Fruit fly (Drosophila melanogaster) whole organism, embryonic: ENCODE measurements around the gene CG9920.

Experiments used
- CG10654 ChIP-seq: fragments of 200-800 bp; sonication (Bioruptor generic); optimal IDR thresholded peaks from 2 replicates; lab custom pipeline; 2016; ENCODE audit warnings: missing biosample characterization, missing genetic modification characterization
- CG12155 ChIP-seq: fragments of 200-800 bp; sonication (Bioruptor generic); optimal IDR thresholded peaks from 3 replicates; lab custom pipeline; 2016; ENCODE audit warnings: missing biosample characterization, missing genetic modification characterization
- CG1233 ChIP-seq: fragments of 200-800 bp; sonication (Bioruptor generic); optimal IDR thresholded peaks from 4 replicates; lab custom pipeline; 2018; ENCODE audit warnings: missing biosample characterization, mild to moderate bottlenecking, missing genetic modification characterization
- CG12942 ChIP-seq: fragments of 200-800 bp; sonication (Bioruptor generic); optimal IDR thresholded peaks from 3 replicates; lab custom pipeline; 2016; ENCODE audit warnings: missing biosample characterization, missing genetic modification characterization
- CG13894 ChIP-seq: fragments of 200-800 bp; sonication (Bioruptor generic); optimal IDR thresholded peaks from 3 replicates; lab custom pipeline; 2018; ENCODE audit warnings: missing biosample characterization, mild to moderate bottlenecking, missing genetic modification characterization, moderate library complexity
- CG15269 ChIP-seq: fragments of 200-800 bp; sonication (Bioruptor generic); optimal IDR thresholded peaks from 2 replicates; lab custom pipeline; 2018; ENCODE audit warnings: missing biosample characterization, mild to moderate bottlenecking, missing genetic modification characterization, moderate library complexity
- CG1647 ChIP-seq: fragments of 200-800 bp; sonication (Bioruptor generic); optimal IDR thresholded peaks from 3 replicates; lab custom pipeline; 2016; ENCODE audit warnings: missing biosample characterization, missing genetic modification characterization
- CG16779 ChIP-seq: fragments of 200-800 bp; sonication (Bioruptor generic); IDR thresholded peaks from 2 replicates; pipeline ENCODE4 v1.3.6; 2022; ENCODE audit warnings: missing biosample characterization, missing genetic modification characterization
- CG1792 ChIP-seq: fragments of 200-800 bp; sonication (Bioruptor generic); optimal IDR thresholded peaks from 2 replicates; lab custom pipeline; 2016; ENCODE audit warnings: missing biosample characterization, missing genetic modification characterization
- CG2875 ChIP-seq: fragments of 200-800 bp; sonication (Bioruptor generic); optimal IDR thresholded peaks from 2 replicates; lab custom pipeline; 2017; ENCODE audit warnings: missing biosample characterization, mild to moderate bottlenecking, missing genetic modification characterization, missing genetic modification reagents
- CG30403 ChIP-seq: fragments of 200-800 bp; sonication (Bioruptor generic); optimal IDR thresholded peaks from 3 replicates; lab custom pipeline; 2016; ENCODE audit warnings: missing biosample characterization, missing genetic modification characterization
- CG30431 ChIP-seq: fragments of 200-800 bp; sonication (Bioruptor generic); optimal IDR thresholded peaks from 2 replicates; lab custom pipeline; 2017; ENCODE audit warnings: missing biosample characterization, missing genetic modification characterization
- CG31224 ChIP-seq: fragments of 200-800 bp; sonication (Bioruptor generic); IDR thresholded peaks from 2 replicates; pipeline ENCODE4 v1.3.6; 2022; ENCODE audit warnings: missing biosample characterization, missing genetic modification characterization
- CG32767 ChIP-seq: fragments of 200-800 bp; sonication (Bioruptor generic); IDR thresholded peaks from 2 replicates; pipeline ENCODE4 v1.3.6; 2022; ENCODE audit warnings: missing biosample characterization, missing genetic modification characterization
- CG34224 ChIP-seq: fragments of 200-800 bp; sonication (Bioruptor generic); IDR thresholded peaks from 3 replicates; pipeline ENCODE4 v1.3.6; 2022; ENCODE audit warnings: missing biosample characterization, missing genetic modification characterization; ENCODE audit not compliant: partially characterized antibody
- CG42726 ChIP-seq: fragments of 200-800 bp; sonication (Bioruptor generic); IDR thresholded peaks from 2 replicates; pipeline ENCODE4 v1.3.6; 2022; ENCODE audit warnings: missing biosample characterization, missing genetic modification characterization; ENCODE audit not compliant: partially characterized antibody
- CG5245 ChIP-seq: fragments of 200-800 bp; sonication (Bioruptor generic); optimal IDR thresholded peaks from 3 replicates; lab custom pipeline; 2016; ENCODE audit warnings: missing biosample characterization, missing genetic modification characterization
- CG6654 ChIP-seq: fragments of 200-800 bp; sonication (Bioruptor generic); optimal IDR thresholded peaks from 2 replicates; lab custom pipeline; 2017; ENCODE audit warnings: missing biosample characterization, mild to moderate bottlenecking, missing genetic modification characterization
- CG7357 ChIP-seq: fragments of 200-800 bp; sonication (Bioruptor generic); IDR thresholded peaks from 3 replicates; pipeline ENCODE4 v1.3.6; 2022; ENCODE audit warnings: missing biosample characterization, missing genetic modification characterization
- CG7987 ChIP-seq: fragments of 200-800 bp; sonication (Bioruptor generic); optimal IDR thresholded peaks from 2 replicates; lab custom pipeline; 2018; ENCODE audit warnings: missing biosample characterization, mild to moderate bottlenecking, missing genetic modification characterization, moderate library complexity
- CG8765 ChIP-seq: fragments of 200-800 bp; sonication (Bioruptor generic); IDR thresholded peaks from 2 replicates; pipeline ENCODE4 v1.3.6; 2022; ENCODE audit warnings: missing biosample characterization, missing genetic modification characterization
- CG9215 ChIP-seq: fragments of 200-800 bp; sonication (Bioruptor generic); IDR thresholded peaks from 2 replicates; pipeline ENCODE4 v1.3.6; 2022; ENCODE audit warnings: missing biosample characterization, missing genetic modification characterization
- CG9437 ChIP-seq: fragments of 200-800 bp; sonication (Bioruptor generic); optimal IDR thresholded peaks from 2 replicates; lab custom pipeline; 2018; ENCODE audit warnings: missing biosample characterization, mild to moderate bottlenecking, missing genetic modification characterization
- CkIIα-i1 ChIP-seq: fragments of 200-800 bp; sonication (Bioruptor generic); IDR thresholded peaks from 2 replicates; pipeline ENCODE4 v1.3.6; 2022; ENCODE audit warnings: missing biosample characterization, missing genetic modification characterization
- D ChIP-seq, 2 experiments: fragments of 200-800 bp in 1 of 2; fragments of >200 bp in 1 of 2; sonication (Bioruptor generic) in 1 of 2; optimal IDR thresholded peaks; 2 replicates in 1 of 2; 3 replicates in 1 of 2; lab custom pipeline; 2017; ENCODE audit warnings: mild to moderate bottlenecking in 1 of 2, missing biosample characterization in 1 of 2, missing genetic modification characterization in 1 of 2, missing genetic modification reagents in 1 of 2
- Dip3 ChIP-seq: fragments of 200-800 bp; sonication (Bioruptor generic); optimal IDR thresholded peaks from 3 replicates; lab custom pipeline; 2016; ENCODE audit warnings: missing biosample characterization, missing genetic modification characterization
- Eip74EF ChIP-seq, 2 experiments: fragments of 200-800 bp in 1 of 2; fragments of >200 bp in 1 of 2; sonication (Bioruptor generic) in 1 of 2; optimal IDR thresholded peaks; 2 replicates each; lab custom pipeline; 2017 to 2019; ENCODE audit warnings: missing biosample characterization in 2 of 2, missing genetic modification characterization in 2 of 2, mild to moderate bottlenecking in 1 of 2, moderate library complexity in 1 of 2
- Ets97D ChIP-seq: fragments of 200-800 bp; sonication (Bioruptor generic); optimal IDR thresholded peaks from 3 replicates; lab custom pipeline; 2016; ENCODE audit warnings: missing biosample characterization, missing genetic modification characterization
- Fer2 ChIP-seq: fragments of 200-800 bp; sonication (Bioruptor generic); optimal IDR thresholded peaks from 2 replicates; lab custom pipeline; 2018; ENCODE audit warnings: missing biosample characterization, mild to moderate bottlenecking, missing genetic modification characterization, moderate library complexity
- Kr ChIP-seq: fragments of 200-800 bp; sonication (Bioruptor generic); optimal IDR thresholded peaks from 2 replicates; lab custom pipeline; 2017; ENCODE audit warnings: missing biosample characterization, mild to moderate bottlenecking, missing genetic modification characterization
- PHDP ChIP-seq: fragments of 200-800 bp; sonication (Bioruptor generic); optimal IDR thresholded peaks from 3 replicates; lab custom pipeline; 2018; ENCODE audit warnings: missing biosample characterization, mild to moderate bottlenecking, missing genetic modification characterization, moderate library complexity
- Xrp1 ChIP-seq: fragments of 200-800 bp; sonication (Bioruptor generic); IDR thresholded peaks from 2 replicates; pipeline ENCODE4 v1.3.6; 2022; ENCODE audit warnings: missing biosample characterization, missing genetic modification characterization
- YL-1 ChIP-seq: fragments of 200-800 bp; sonication (Bioruptor generic); optimal IDR thresholded peaks from 3 replicates; lab custom pipeline; 2017; ENCODE audit warnings: missing biosample characterization, mild to moderate bottlenecking, missing genetic modification characterization
- ab ChIP-seq: fragments of 200-800 bp; sonication (Bioruptor generic); optimal IDR thresholded peaks from 2 replicates; lab custom pipeline; 2016; ENCODE audit warnings: missing biosample characterization, missing genetic modification characterization
- aop ChIP-seq: fragments of 200-800 bp; sonication (Bioruptor generic); IDR thresholded peaks from 2 replicates; pipeline ENCODE4 v1.3.6; 2022; ENCODE audit warnings: missing biosample characterization, missing genetic modification characterization
- az2 ChIP-seq: fragments of 200-800 bp; sonication (Bioruptor generic); optimal IDR thresholded peaks from 3 replicates; lab custom pipeline; 2016; ENCODE audit warnings: missing biosample characterization, missing genetic modification characterization
- bsh ChIP-seq, 2 experiments: fragments of 200-800 bp; sonication (Bioruptor generic); optimal IDR thresholded peaks; 2 replicates each; lab custom pipeline; 2017 to 2018; ENCODE audit warnings: mild to moderate bottlenecking in 2 of 2, missing biosample characterization in 2 of 2, missing genetic modification characterization in 2 of 2, moderate library complexity in 1 of 2
- cwo ChIP-seq: fragments of 200-800 bp; sonication (Bioruptor generic); optimal IDR thresholded peaks from 3 replicates; lab custom pipeline; 2017; ENCODE audit warnings: missing biosample characterization, missing genetic modification characterization, mild to moderate bottlenecking, moderate library complexity, missing genetic modification reagents
- gcm ChIP-seq: fragments of 200-800 bp; sonication (Bioruptor generic); optimal IDR thresholded peaks from 2 replicates; lab custom pipeline; 2019; ENCODE audit warnings: missing biosample characterization, mild to moderate bottlenecking, missing genetic modification characterization, moderate library complexity
- grn ChIP-seq: fragments of 200-800 bp; sonication (Bioruptor generic); optimal IDR thresholded peaks from 3 replicates; lab custom pipeline; 2017; ENCODE audit warnings: missing biosample characterization, missing genetic modification characterization
- her ChIP-seq: fragments of 200-800 bp; sonication (Bioruptor generic); optimal IDR thresholded peaks from 2 replicates; lab custom pipeline; 2016; ENCODE audit warnings: missing biosample characterization, missing genetic modification characterization
- lbe ChIP-seq: fragments of 200-800 bp; sonication (Bioruptor generic); optimal IDR thresholded peaks from 2 replicates; lab custom pipeline; 2016; ENCODE audit warnings: missing biosample characterization, mild to moderate bottlenecking, missing genetic modification characterization
- maf-S ChIP-seq: fragments of 200-800 bp; sonication (Bioruptor generic); optimal IDR thresholded peaks from 2 replicates; lab custom pipeline; 2016; ENCODE audit warnings: missing biosample characterization, missing genetic modification characterization
- mld ChIP-seq: fragments of 200-800 bp; sonication (Bioruptor generic); IDR thresholded peaks from 3 replicates; pipeline ENCODE4 v1.3.6; 2022; ENCODE audit warnings: missing biosample characterization, missing genetic modification characterization; ENCODE audit not compliant: partially characterized antibody
- org-1 ChIP-seq: fragments of 200-800 bp; sonication (Bioruptor generic); optimal IDR thresholded peaks from 2 replicates; lab custom pipeline; 2017; ENCODE audit warnings: missing biosample characterization, missing genetic modification characterization
- pros ChIP-seq: fragments of 200-800 bp; sonication (Bioruptor generic); optimal IDR thresholded peaks from 3 replicates; lab custom pipeline; 2019; ENCODE audit warnings: missing biosample characterization, mild to moderate bottlenecking, missing genetic modification characterization, moderate library complexity
- sens-2 ChIP-seq: fragments of 200-800 bp; sonication (Bioruptor generic); IDR thresholded peaks from 2 replicates; pipeline ENCODE4 v1.3.6; 2022; ENCODE audit warnings: missing biosample characterization, missing genetic modification characterization
- tap ChIP-seq: fragments of 200-800 bp; optimal IDR thresholded peaks from 3 replicates; lab custom pipeline; 2019; ENCODE audit warnings: missing biosample characterization, mild to moderate bottlenecking, missing genetic modification characterization, moderate library complexity
- zen ChIP-seq: fragments of 200-800 bp; sonication (Bioruptor generic); optimal IDR thresholded peaks from 3 replicates; lab custom pipeline; 2018; ENCODE audit warnings: missing biosample characterization, mild to moderate bottlenecking, missing genetic modification characterization, moderate library complexity
- zf30C ChIP-seq: fragments of 200-800 bp; sonication (Bioruptor generic); optimal IDR thresholded peaks from 3 replicates; lab custom pipeline; 2018; ENCODE audit warnings: missing biosample characterization, mild to moderate bottlenecking, missing genetic modification characterization

Gene CG9920

DNA sequence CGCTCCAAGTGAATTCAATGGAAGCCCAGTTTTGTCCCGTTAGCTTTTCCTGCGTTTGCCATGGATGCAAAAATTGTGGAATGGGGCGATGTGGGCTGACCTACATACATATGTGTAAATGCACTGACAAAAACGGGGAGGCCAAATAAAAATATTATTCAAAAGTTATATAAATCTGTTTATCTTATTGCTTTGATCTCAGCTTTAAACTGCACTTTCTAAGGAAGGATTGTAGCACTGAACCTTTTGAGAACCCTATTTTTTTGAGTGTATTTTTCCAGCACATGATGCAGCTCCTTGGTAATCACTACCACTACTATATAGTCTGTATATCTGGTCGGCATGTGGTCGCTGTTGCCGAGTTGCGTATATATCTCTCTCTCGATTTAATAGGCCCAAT lies 20.9 kb downstream of the CG9920 start (continued):
- TF ChIP-seq grn (GFP tag; lab: Kevin White, UChicago) (no peak), CG5245 (GFP tag; lab: Kevin White, UChicago) (peak; percentile 60), D (optimal IDR thresholded peaks at IDR 0.05; lab: Kevin White, UChicago) (no peak), D (GFP tag; optimal IDR thresholded peaks at IDR 0.05; lab: Kevin White, UChicago) (peak; percentile 8), aop (GFP tag; lab: Robert Waterston, UW) (no peak), CG32767 (GFP tag; lab: Robert Waterston, UW) (no peak), her (GFP tag; lab: Kevin White, UChicago) (no peak), bsh (GFP tag; optimal IDR thresholded peaks at IDR 0.05; lab: Kevin White, UChicago) (peak in 1 of 2 experiments; percentile 31), zen (tag; lab: Kevin White, UChicago) (peak; percentile 24), CG1647 (no peak), CG34224 (GFP tag; lab: Robert Waterston, UW) (no peak), Kr (GFP tag; lab: Kevin White, UChicago) (no peak), lbe (GFP tag; lab: Kevin White, UChicago) (no peak), Ets97D (no peak), Eip74EF (GFP tag; optimal IDR thresholded peaks at IDR 0.05; lab: Kevin White, UChicago) (no peak), az2 (GFP tag; lab: Kevin White, UChicago) (peak; percentile 11), CG12942 (GFP tag; lab: Kevin White, UChicago) (peak; percentile 2), CG8765 (GFP tag; lab: Robert Waterston, UW) (no peak), CG9437 (GFP tag; lab: Kevin White, UChicago) (no peak), CG7987 (GFP tag; lab: Kevin White, UChicago) (no peak), Fer2 (tag; lab: Kevin White, UChicago) (no peak), maf-S (no peak), sens-2 (GFP tag; lab: Robert Waterston, UW) (no peak), CG30431 (GFP tag; lab: Kevin White, UChicago) (no peak), mld (GFP tag; lab: Robert Waterston, UW) (no peak), CkIIα-i1 (GFP tag; lab: Robert Waterston, UW) (no peak), CG6654 (GFP tag; lab: Kevin White, UChicago) (no peak), gcm (GFP tag; lab: Kevin White, UChicago) (no peak), YL-1 (no peak), CG7357 (peak; percentile 30; the same call in 1 of the 3 replicates), zf30C (GFP tag; lab: Kevin White, UChicago) (no peak), Xrp1 (GFP tag; lab: Robert Waterston, UW) (peak; percentile 32; the same call in 1 of the 2 replicates), CG42726 (GFP tag; lab: Robert Waterston, UW) (no peak), CG1233 (GFP tag; lab: Kevin White, UChicago) (peak; percentile 34), CG30403 (peak; percentile 38), tap (tag; lab: Kevin White, UChicago) (peak; percentile 52), CG12155 (no peak), CG10654 (GFP tag; lab: Kevin White, UChicago) (peak; percentile 38), CG9215 (GFP tag; lab: Robert Waterston, UW) (no peak; the same call in 1 of the 2 replicates), CG2875 (GFP tag; lab: Kevin White, UChicago) (no peak), CG31224 (GFP tag; lab: Robert Waterston, UW) (peak; percentile 48; the same call in 1 of the 2 replicates), CG13894 (no peak), Dip3 (GFP tag; lab: Kevin White, UChicago) (no peak), PHDP (peak; percentile 10), CG15269 (peak; percentile 50), pros (GFP tag; lab: Kevin White, UChicago) (no peak), CG16779 (GFP tag; lab: Robert Waterston, UW) (no peak), ab (GFP tag; lab: Kevin White, UChicago) (no peak), org-1 (GFP tag; lab: Kevin White, UChicago) (no peak), CG1792 (GFP tag; lab: Kevin White, UChicago) (no peak), cwo (GFP tag; lab: Kevin White, UChicago) (peak; percentile 52)
